Worm (Caenorhabditis elegans) whole organism, L2 larva: ENCODE measurements around the gene rnh-1.0.

Experiments used
- C34F6.9 ChIP-seq: fragments of 150-350 bp; optimal IDR thresholded peaks from 2 replicates; lab custom pipeline; 2014; ENCODE audit warnings: missing biosample characterization, missing genetic modification characterization
- R02D3.7 ChIP-seq: fragments of 150-350 bp; optimal IDR thresholded peaks from 2 replicates; lab custom pipeline; 2014; ENCODE audit warnings: missing biosample characterization, missing genetic modification characterization
- Y55F3AM.14 ChIP-seq: fragments of 200-800 bp; sonication (Bioruptor generic); optimal IDR thresholded peaks from 2 replicates; lab custom pipeline; 2018; ENCODE audit warnings: mild to moderate bottlenecking, missing genetic modification characterization, missing compliant biosample characterization
- ZK546.5 ChIP-seq: sonication (generic microtip); optimal IDR thresholded peaks from 2 replicates; lab custom pipeline; 2017; ENCODE audit warnings: missing biosample characterization, missing genetic modification characterization
- alr-1 ChIP-seq: fragments of 150-350 bp; optimal IDR thresholded peaks from 2 replicates; lab custom pipeline; 2014; ENCODE audit warnings: missing biosample characterization, missing genetic modification characterization
- aly-2 ChIP-seq: fragments of 150-350 bp; optimal IDR thresholded peaks from 2 replicates; lab custom pipeline; 2014; ENCODE audit warnings: missing biosample characterization, missing genetic modification characterization
- ama-1 ChIP-seq: fragments of 150-350 bp; optimal IDR thresholded peaks from 2 replicates; lab custom pipeline; 2018; ENCODE audit warnings: inconsistent platforms
- blmp-1 ChIP-seq: sonication (generic microtip); optimal IDR thresholded peaks from 2 replicates; lab custom pipeline; 2017; ENCODE audit warnings: missing genetic modification characterization, mild to moderate bottlenecking, missing compliant biosample characterization, antibody characterized with exemption, moderate library complexity; ENCODE audit not compliant: insufficient read depth
- ceh-16 ChIP-seq: fragments of 150-350 bp; optimal IDR thresholded peaks from 2 replicates; lab custom pipeline; 2014; ENCODE audit warnings: missing biosample characterization, missing genetic modification characterization
- ceh-82 ChIP-seq: fragments of 150-350 bp; optimal IDR thresholded peaks from 2 replicates; lab custom pipeline; 2014; ENCODE audit warnings: missing biosample characterization, missing genetic modification characterization
- crh-2 ChIP-seq: sonication (generic microtip); optimal IDR thresholded peaks from 2 replicates; lab custom pipeline; 2017; ENCODE audit warnings: missing biosample characterization, missing genetic modification characterization
- dmd-4 ChIP-seq: sonication (generic microtip); optimal IDR thresholded peaks from 2 replicates; lab custom pipeline; 2017; ENCODE audit warnings: missing biosample characterization, missing genetic modification characterization
- elt-1 ChIP-seq: fragments of 150-350 bp; optimal IDR thresholded peaks from 2 replicates; lab custom pipeline; 2014; ENCODE audit warnings: missing biosample characterization, missing genetic modification characterization
- elt-3 ChIP-seq: sonication (generic microtip); optimal IDR thresholded peaks from 2 replicates; lab custom pipeline; 2017; ENCODE audit warnings: missing biosample characterization, missing genetic modification characterization
- fos-1 ChIP-seq: fragments of 150-350 bp; optimal IDR thresholded peaks from 2 replicates; lab custom pipeline; 2014; ENCODE audit warnings: missing biosample characterization, missing genetic modification characterization
- gmeb-1 ChIP-seq: fragments of 150-350 bp; optimal IDR thresholded peaks from 2 replicates; lab custom pipeline; 2014; ENCODE audit warnings: missing biosample characterization, missing genetic modification characterization
- lin-11 ChIP-seq: fragments of 150-350 bp; sonication (generic microtip); optimal IDR thresholded peaks from 2 replicates; lab custom pipeline; 2014; ENCODE audit warnings: missing biosample characterization, missing genetic modification characterization, inconsistent platforms, mixed read lengths
- lin-39 ChIP-seq: fragments of 150-350 bp; optimal IDR thresholded peaks from 2 replicates; lab custom pipeline; 2014; ENCODE audit warnings: missing biosample characterization, missing genetic modification reagents, missing genetic modification characterization
- lsy-2 ChIP-seq, 2 experiments: fragments of 150-350 bp in 1 of 2; sonication (generic microtip) in 1 of 2; optimal IDR thresholded peaks; 2 replicates each; lab custom pipeline; 2014 to 2017; ENCODE audit warnings: missing biosample characterization in 2 of 2, missing genetic modification characterization in 2 of 2
- nhr-10 ChIP-seq: sonication (generic microtip); optimal IDR thresholded peaks from 2 replicates; lab custom pipeline; 2017; ENCODE audit warnings: missing biosample characterization, missing genetic modification characterization
- nhr-11 ChIP-seq: fragments of 150-350 bp; optimal IDR thresholded peaks from 2 replicates; lab custom pipeline; 2014; ENCODE audit warnings: missing biosample characterization, missing genetic modification characterization
- nhr-129 ChIP-seq: fragments of 150-350 bp; optimal IDR thresholded peaks from 2 replicates; lab custom pipeline; 2014; ENCODE audit warnings: missing biosample characterization, missing genetic modification characterization
- nhr-21 ChIP-seq: fragments of 150-350 bp; optimal IDR thresholded peaks from 2 replicates; lab custom pipeline; 2014; ENCODE audit warnings: missing biosample characterization, missing genetic modification characterization
- nhr-237 ChIP-seq: fragments of 150-350 bp; optimal IDR thresholded peaks from 2 replicates; lab custom pipeline; 2014; ENCODE audit warnings: missing biosample characterization, missing genetic modification characterization
- nhr-25 ChIP-seq: fragments of 150-350 bp; sonication (generic microtip); optimal IDR thresholded peaks from 3 replicates; lab custom pipeline; 2014; ENCODE audit warnings: missing biosample characterization, missing genetic modification characterization
- nhr-6 ChIP-seq: fragments of 150-350 bp; optimal IDR thresholded peaks from 2 replicates; lab custom pipeline; 2014; ENCODE audit warnings: missing biosample characterization, missing genetic modification characterization
- nhr-77 ChIP-seq: fragments of 150-350 bp; optimal IDR thresholded peaks from 2 replicates; lab custom pipeline; 2014; ENCODE audit warnings: missing biosample characterization, missing genetic modification characterization
- peb-1 ChIP-seq: fragments of 150-350 bp; optimal IDR thresholded peaks from 2 replicates; lab custom pipeline; 2014; ENCODE audit warnings: missing biosample characterization, missing genetic modification characterization
- sem-4 ChIP-seq: fragments of 150-350 bp; optimal IDR thresholded peaks from 2 replicates; lab custom pipeline; 2014; ENCODE audit warnings: missing biosample characterization, missing genetic modification reagents, missing genetic modification characterization
- skn-1 ChIP-seq: sonication (generic microtip); optimal IDR thresholded peaks from 2 replicates; lab custom pipeline; 2017; ENCODE audit warnings: missing biosample characterization, missing genetic modification characterization
- sma-3 ChIP-seq: sonication (generic microtip); optimal IDR thresholded peaks from 2 replicates; lab custom pipeline; 2016; ENCODE audit warnings: missing genetic modification reagents, missing genetic modification characterization, missing compliant biosample characterization
- sma-9 ChIP-seq, 2 experiments: fragments of 150-350 bp in 1 of 2; sonication (generic microtip) in 1 of 2; optimal IDR thresholded peaks; 2 replicates each; lab custom pipeline; 2014 to 2016; ENCODE audit warnings: missing genetic modification characterization in 2 of 2, mild to moderate bottlenecking in 1 of 2, missing biosample characterization in 1 of 2, missing compliant biosample characterization in 1 of 2, missing genetic modification reagents in 1 of 2, moderate library complexity in 1 of 2
- snpc-4 ChIP-seq: fragments of 150-350 bp; optimal IDR thresholded peaks from 2 replicates; lab custom pipeline; 2014; ENCODE audit warnings: missing biosample characterization, missing genetic modification characterization
- unc-55 ChIP-seq: fragments of 150-350 bp; sonication (generic microtip); optimal IDR thresholded peaks from 3 replicates; lab custom pipeline; 2014; ENCODE audit warnings: missing biosample characterization, missing genetic modification reagents, missing genetic modification characterization
- ztf-1 ChIP-seq: fragments of 200-800 bp; sonication (Bioruptor generic); conservative IDR thresholded peaks from 2 replicates; pipeline ENCODE4 v1.3.6; 2022; ENCODE audit warnings: missing genetic modification characterization, missing compliant biosample characterization
- ztf-11 ChIP-seq: sonication (generic microtip); optimal IDR thresholded peaks from 2 replicates; lab custom pipeline; 2017; ENCODE audit warnings: missing biosample characterization, missing genetic modification characterization
- ztf-4 ChIP-seq: fragments of 150-350 bp; optimal IDR thresholded peaks from 2 replicates; lab custom pipeline; 2014; ENCODE audit warnings: missing biosample characterization, missing genetic modification characterization

Gene rnh-1.0

DNA sequence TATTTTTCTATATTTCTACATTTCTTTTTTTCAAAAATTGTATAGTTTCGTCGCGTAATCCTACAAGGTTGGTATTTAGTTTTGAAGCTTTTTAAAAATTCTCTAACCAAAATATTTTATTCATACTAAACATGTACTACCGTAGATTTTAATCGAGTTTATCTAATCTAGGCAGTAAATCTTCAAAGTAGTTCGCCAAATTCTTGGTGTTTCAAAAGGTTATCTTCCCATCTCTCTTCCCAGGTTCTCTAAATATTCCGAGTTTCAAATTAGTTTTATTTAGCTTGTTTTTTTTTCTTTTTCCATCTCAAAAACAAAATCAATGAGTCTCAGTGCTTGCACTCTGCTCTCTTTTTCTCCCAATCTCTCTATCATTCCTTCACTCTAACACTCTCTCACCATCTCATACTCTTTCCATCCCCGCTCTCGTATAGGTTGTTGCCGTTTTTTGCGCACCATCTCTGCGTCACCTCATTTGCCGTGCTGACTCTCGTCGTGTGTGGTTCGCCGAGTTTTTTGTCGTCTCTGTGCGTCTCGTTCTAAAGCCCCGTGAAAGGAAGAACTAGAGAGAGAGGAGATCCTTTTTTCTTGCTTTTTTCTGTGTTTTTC is 22.0 kb downstream of the rnh-1.0 start (continued):
- TF ChIP-seq Y55F3AM.14 (GFP tag; lab: Kevin White, UChicago) (peak; percentile 80), lin-11 (tag; lab: Kevin White, UChicago) (no peak)

- TF ChIP-seq skn-1 (tag; lab: Kevin White, UChicago), result no peak
- TF ChIP-seq elt-1 (tag; lab: Kevin White, UChicago), result no peak
- TF ChIP-seq ztf-1, result no peak
- TF ChIP-seq snpc-4, result no peak
- TF ChIP-seq ZK546.5 (tag; lab: Kevin White, UChicago), result no peak
- no peak for TF ChIP-seq ceh-16 (tag; lab: Kevin White, UChicago)
- no peak for TF ChIP-seq nhr-237 (tag; lab: Kevin White, UChicago)
- no peak for TF ChIP-seq dmd-4 (tag; lab: Kevin White, UChicago)
Measured at ce11 chrII:5018578-5018977, 23.5 kb downstream of the rnh-1.0 start.

ce11 chrII:5019389-5020108 is 24.4 kb downstream of the rnh-1.0 start:
- TF ChIP-seq peb-1 (tag; lab: Kevin White, UChicago) (no peak), nhr-21 (tag; lab: Kevin White, UChicago) (peak; percentile 54), blmp-1 (peak; percentile 53), lsy-2 (tag; optimal IDR thresholded peaks at IDR 0.05; lab: Kevin White, UChicago) (peak in 1 of 2 experiments; percentile 43), alr-1 (tag; lab: Kevin White, UChicago) (no peak), ama-1 (lab: Kevin White, UChicago) (no peak), C34F6.9 (tag; lab: Kevin White, UChicago) (no peak), ztf-4 (tag; lab: Kevin White, UChicago) (no peak), sma-9 (GFP tag; optimal IDR thresholded peaks at IDR 0.05; lab: Kevin White, UChicago) (peak; percentile 62), sma-9 (tag; optimal IDR thresholded peaks at IDR 0.05; lab: Kevin White, UChicago) (no peak), aly-2 (tag; lab: Kevin White, UChicago) (no peak), unc-55 (GFP tag; lab: Kevin White, UChicago) (no peak), R02D3.7 (tag; lab: Kevin White, UChicago) (no peak), sem-4 (tag; lab: Kevin White, UChicago) (peak; percentile 14), nhr-129 (tag; lab: Kevin White, UChicago) (peak; percentile 34), sma-3 (peak; percentile 34), nhr-77 (tag; lab: Kevin White, UChicago) (no peak), lin-39 (tag; lab: Kevin White, UChicago) (no peak), crh-2 (tag; lab: Kevin White, UChicago) (peak; percentile 68), nhr-6 (tag; lab: Kevin White, UChicago) (no peak), ztf-11 (tag; lab: Kevin White, UChicago) (no peak), ZK546.5 (tag; lab: Kevin White, UChicago) (no peak), nhr-11 (no peak), fos-1 (peak; percentile 79), gmeb-1 (tag; lab: Kevin White, UChicago) (peak; percentile 9), elt-3 (tag; lab: Kevin White, UChicago) (no peak), ceh-16 (tag; lab: Kevin White, UChicago) (no peak), nhr-10 (tag; lab: Kevin White, UChicago) (no peak), ceh-82 (tag; lab: Kevin White, UChicago) (no peak), nhr-25 (peak; percentile 67), nhr-237 (tag; lab: Kevin White, UChicago) (no peak)
- TF ChIP-seq, all 48 proteins: peak for 11
